Worm (Caenorhabditis elegans) whole organism, L4 larva: ENCODE measurements around the gene K06H7.2.

Source experiments
- ama-1 ChIP-seq: fragments of 150-350 bp; optimal IDR thresholded peaks from 2 replicates; lab custom pipeline; 2014; ENCODE audit warnings: inconsistent platforms, mixed read lengths
- dpl-1 ChIP-seq: fragments of 150-350 bp; optimal IDR thresholded peaks from 2 replicates; lab custom pipeline; 2014; ENCODE audit warnings: missing biosample characterization, missing genetic modification reagents, missing genetic modification characterization
- egl-27 ChIP-seq: sonication (generic microtip); optimal IDR thresholded peaks from 3 replicates; lab custom pipeline; 2017; ENCODE audit warnings: missing biosample characterization, missing genetic modification reagents, missing genetic modification characterization
- pqm-1 ChIP-seq: sonication (generic microtip); optimal IDR thresholded peaks from 2 replicates; lab custom pipeline; 2017; ENCODE audit warnings: missing biosample characterization, missing genetic modification characterization
- rbr-2 ChIP-seq: sonication (generic microtip); optimal IDR thresholded peaks from 2 replicates; lab custom pipeline; 2016; ENCODE audit warnings: missing genotype, missing genetic modification characterization, missing compliant biosample characterization

ce11 chrIII:8126978-8127377 is 33.6 kb downstream of the K06H7.2 start:
- TF ChIP-seq pqm-1 (tag; lab: Kevin White, UChicago) = no peak
- no peak for TF ChIP-seq dpl-1
- peak; percentile 13 for TF ChIP-seq rbr-2
- TF ChIP-seq egl-27 (tag; lab: Kevin White, UChicago) = no peak
- no peak for TF ChIP-seq ama-1 (lab: Kevin White, UChicago)
